Worm (Caenorhabditis elegans): ENCODE measurements around the gene famh-161.

famh-161 gene

DNA sequence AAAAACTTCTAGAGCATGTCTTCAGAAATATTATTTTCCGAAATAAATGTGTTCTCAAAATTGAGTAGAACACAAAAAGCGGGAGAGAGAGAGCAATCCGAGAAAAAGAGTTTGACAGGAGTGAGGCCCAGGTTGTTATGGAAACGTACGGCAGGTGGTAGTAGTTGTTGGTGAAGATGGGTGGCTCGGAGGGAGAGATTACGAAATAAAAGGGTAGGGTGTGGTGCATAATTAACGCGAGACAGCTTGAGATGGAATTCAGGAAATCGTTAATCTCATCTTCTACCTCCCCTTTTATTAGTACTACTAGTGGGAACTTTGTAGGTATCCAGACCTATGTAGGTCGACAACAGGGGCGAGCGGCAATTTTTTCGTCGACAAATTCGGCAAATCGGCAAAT, at the start of gene famh-161:
TSS of gene famh-161 (minus strand) at position 101 of the 400 bp plus-strand sequence.
- TF ChIP-seq hlh-8 (tag; optimal IDR thresholded peaks at IDR 0.05) (no peak), ztf-16 (tag; optimal IDR thresholded peaks at IDR 0.05) (no peak), hlh-13 (GFP tag; optimal IDR thresholded peaks at IDR 0.05) (no peak), pros-1 (tag; optimal IDR thresholded peaks at IDR 0.05) (no peak), pha-2 (tag; optimal IDR thresholded peaks at IDR 0.05) (no peak), ceh-19 (GFP tag; optimal IDR thresholded peaks at IDR 0.05) (no peak), syd-9 (tag; optimal IDR thresholded peaks at IDR 0.05) (no peak), K09A11.1 (tag; optimal IDR thresholded peaks at IDR 0.05; ENCODE audit: insufficient read depth) (no peak), unc-55 (GFP tag; optimal IDR thresholded peaks at IDR 0.05) (no peak), ceh-18 (tag; optimal IDR thresholded peaks at IDR 0.05) (no peak), ceh-9 (tag; optimal IDR thresholded peaks at IDR 0.05) (no peak), pax-1 (tag; optimal IDR thresholded peaks at IDR 0.05) (no peak)

DNA sequence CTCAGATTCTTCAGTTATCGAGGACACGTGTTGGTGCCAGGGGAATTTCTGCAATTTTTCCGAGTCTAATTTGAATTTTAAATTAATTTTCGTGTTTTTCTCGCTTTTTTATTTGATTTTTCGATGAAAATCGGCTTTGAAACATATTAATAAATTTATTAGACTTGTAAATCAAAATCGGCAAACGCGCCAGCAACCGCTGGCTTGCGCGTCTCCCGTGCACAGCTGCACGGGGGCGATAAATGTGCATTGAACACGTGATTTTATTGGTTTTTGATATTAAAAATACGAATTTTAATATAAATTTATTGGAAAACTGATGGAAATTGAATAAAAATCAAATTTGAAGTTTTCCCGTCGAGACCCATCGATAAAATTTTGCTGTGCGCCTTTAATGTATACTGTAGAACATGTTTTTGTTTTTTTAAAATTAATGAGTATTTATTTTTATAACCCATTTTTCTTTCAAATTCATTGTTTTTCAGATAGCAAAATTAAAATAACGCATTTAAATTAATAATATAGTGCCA, 46.6 kb upstream of the famh-161 start, which contains the start of gene F26F2.7:
TSS of gene F26F2.7 (plus strand) at position 480 of the 530 bp plus-strand sequence.
- peak; percentile 31 for TF ChIP-seq lin-11 (tag; optimal IDR thresholded peaks at IDR 0.05)
- no peak for TF ChIP-seq Y22D7AL.16 (tag; optimal IDR thresholded peaks at IDR 0.05)
- TF ChIP-seq dve-1 (tag; optimal IDR thresholded peaks at IDR 0.05) = no peak
- TF ChIP-seq hlh-13 (GFP tag; optimal IDR thresholded peaks at IDR 0.05) = no peak
- peak; percentile 60 for TF ChIP-seq ceh-14 (tag; optimal IDR thresholded peaks at IDR 0.05)
- no peak for TF ChIP-seq pha-4 (tag; optimal IDR thresholded peaks at IDR 0.05)
- TF ChIP-seq ceh-34 (tag; optimal IDR thresholded peaks at IDR 0.05) = no peak
- no peak for TF ChIP-seq che-1 (tag; optimal IDR thresholded peaks at IDR 0.05)
- TF ChIP-seq dmd-4 (tag; optimal IDR thresholded peaks at IDR 0.05; ENCODE audit: borderline replicate concordance) = no peak
- no peak for TF ChIP-seq npax-4 (tag; optimal IDR thresholded peaks at IDR 0.05)
- no peak for TF ChIP-seq hlh-15 (tag; optimal IDR thresholded peaks at IDR 0.05)
- no peak for TF ChIP-seq ceh-19 (GFP tag; optimal IDR thresholded peaks at IDR 0.05)
- TF ChIP-seq pqm-1 (tag; optimal IDR thresholded peaks at IDR 0.05) = no peak
- no peak for TF ChIP-seq pros-1 (tag; optimal IDR thresholded peaks at IDR 0.05)
- TF ChIP-seq unc-3 (GFP tag; conservative IDR thresholded peaks at IDR 0.05) = no peak
- TF ChIP-seq unc-3 (tag; optimal IDR thresholded peaks at IDR 0.05) = peak; percentile 41
- TF ChIP-seq ahr-1 (tag; optimal IDR thresholded peaks at IDR 0.05) = no peak
- TF ChIP-seq ceh-9 (tag; optimal IDR thresholded peaks at IDR 0.05) = no peak
- peak; percentile 34 for TF ChIP-seq ceh-30 (tag; optimal IDR thresholded peaks at IDR 0.05)
- no peak for TF ChIP-seq fkh-6 (tag; optimal IDR thresholded peaks at IDR 0.05)
- no peak for TF ChIP-seq nhr-232 (tag; optimal IDR thresholded peaks at IDR 0.05)
- no peak for TF ChIP-seq ceh-18 (tag; optimal IDR thresholded peaks at IDR 0.05)
- TF ChIP-seq mec-3 (tag; optimal IDR thresholded peaks at IDR 0.05; ENCODE audit: borderline replicate concordance) = no peak
- TF ChIP-seq ama-1 (optimal IDR thresholded peaks at IDR 0.05) = no peak
- TF ChIP-seq hlh-30 (tag; optimal IDR thresholded peaks at IDR 0.05; ENCODE audit: insufficient read depth) = peak; percentile 76
- TF ChIP-seq F13H6.1 (tag; optimal IDR thresholded peaks at IDR 0.05) = no peak
- no peak for TF ChIP-seq K09A11.1 (tag; optimal IDR thresholded peaks at IDR 0.05; ENCODE audit: insufficient read depth)
- TF ChIP-seq sox-4 (tag; optimal IDR thresholded peaks at IDR 0.05) = no peak
- TF ChIP-seq C08G9.2 (tag; optimal IDR thresholded peaks at IDR 0.05) = no peak
- peak; percentile 38 for TF ChIP-seq ttx-3 (tag; optimal IDR thresholded peaks at IDR 0.05)
- TF ChIP-seq rnt-1 (tag; optimal IDR thresholded peaks at IDR 0.05) = no peak
- TF ChIP-seq ceh-31 (tag; optimal IDR thresholded peaks at IDR 0.05) = peak; percentile 31
- TF ChIP-seq ceh-6 (GFP tag; optimal IDR thresholded peaks at IDR 0.05) = no peak
- TF ChIP-seq odd-2 (tag; optimal IDR thresholded peaks at IDR 0.05) = no peak
- no peak for TF ChIP-seq sdc-2 (tag; optimal IDR thresholded peaks at IDR 0.05)
- TF ChIP-seq pha-2 (tag; optimal IDR thresholded peaks at IDR 0.05) = peak; percentile 64
- no peak for TF ChIP-seq pax-1 (tag; optimal IDR thresholded peaks at IDR 0.05)
- TF ChIP-seq madf-2 (tag; optimal IDR thresholded peaks at IDR 0.05) = no peak
- TF ChIP-seq fkh-10 (GFP tag; optimal IDR thresholded peaks at IDR 0.05) = no peak
- no peak for TF ChIP-seq eyg-1 (tag; optimal IDR thresholded peaks at IDR 0.05)
- TF ChIP-seq tbx-7 (tag; optimal IDR thresholded peaks at IDR 0.05) = no peak
- TF ChIP-seq pat-9 (tag; optimal IDR thresholded peaks at IDR 0.05) = no peak
- no peak for TF ChIP-seq hlh-6 (tag; optimal IDR thresholded peaks at IDR 0.05)
- TF ChIP-seq gmeb-2 (tag; optimal IDR thresholded peaks at IDR 0.05) = peak; percentile 20
- TF ChIP-seq unc-55 (GFP tag; optimal IDR thresholded peaks at IDR 0.05) = no peak
- TF ChIP-seq lim-6 (tag; optimal IDR thresholded peaks at IDR 0.05) = no peak
- TF ChIP-seq fax-1 (tag; optimal IDR thresholded peaks at IDR 0.05) = no peak

Data from whole organism, late embryonic.